Worm (Caenorhabditis elegans) whole organism, L1 larva: Measurements from ENCODE around the gene F17C11.13.
A peak's percentile ranks its signal among the peaks of the same experiment; 100 is the strongest.

Experiments
- aly-2 ChIP-seq: fragments of 150-350 bp; optimal IDR thresholded peaks from 2 replicates; lab custom pipeline; 2014; ENCODE audit warnings: missing biosample characterization, missing genetic modification characterization
- dsc-1 ChIP-seq: sonication (generic microtip); optimal IDR thresholded peaks from 2 replicates; lab custom pipeline; 2016; ENCODE audit warnings: mild to moderate bottlenecking, missing genetic modification characterization, missing compliant biosample characterization
- efl-3 ChIP-seq: fragments of 200-800 bp; sonication (Bioruptor generic); optimal IDR thresholded peaks from 2 replicates; lab custom pipeline; 2018; ENCODE audit warnings: mild to moderate bottlenecking, missing genetic modification characterization, missing compliant biosample characterization
- egl-13 ChIP-seq: sonication (generic microtip); optimal IDR thresholded peaks from 2 replicates; lab custom pipeline; 2016; ENCODE audit warnings: missing genotype, missing genetic modification reagents, missing genetic modification characterization, missing compliant biosample characterization
- elt-2 ChIP-seq: sonication (generic microtip); optimal IDR thresholded peaks from 2 replicates; lab custom pipeline; 2016; ENCODE audit warnings: missing genetic modification characterization, mild to moderate bottlenecking, inconsistent platforms, missing compliant biosample characterization, missing genetic modification reagents
- fkh-4 ChIP-seq: sonication (generic microtip); optimal IDR thresholded peaks from 2 replicates; lab custom pipeline; 2016; ENCODE audit warnings: missing compliant biosample characterization, missing genetic modification characterization, borderline replicate concordance
- fos-1 ChIP-seq: fragments of 150-350 bp; optimal IDR thresholded peaks from 2 replicates; lab custom pipeline; 2014; ENCODE audit warnings: missing biosample characterization, missing genetic modification characterization
- lin-35 ChIP-seq, 2 experiments: fragments of 150-350 bp; optimal IDR thresholded peaks; 2 replicates each; lab custom pipeline; 2014; ENCODE audit warnings: missing biosample characterization in 2 of 2, missing genetic modification characterization in 2 of 2, missing genetic modification reagents in 2 of 2
- mab-9 ChIP-seq: fragments of 200-800 bp; sonication (Bioruptor generic); IDR thresholded peaks from 2 replicates; pipeline ENCODE4 v1.3.6; 2022; ENCODE audit warnings: missing genetic modification reagents, missing genetic modification characterization, missing compliant biosample characterization
- nhr-19 ChIP-seq: fragments of 200-800 bp; sonication (Bioruptor generic); conservative IDR thresholded peaks from 2 replicates; pipeline ENCODE4 v1.3.6; 2022; ENCODE audit warnings: missing genetic modification characterization, missing compliant biosample characterization
- nhr-20 ChIP-seq: sonication (generic microtip); optimal IDR thresholded peaks from 2 replicates; lab custom pipeline; 2016; ENCODE audit warnings: mild to moderate bottlenecking, missing genetic modification characterization, missing compliant biosample characterization
- nhr-28 ChIP-seq: fragments of 150-350 bp; optimal IDR thresholded peaks from 2 replicates; lab custom pipeline; 2014; ENCODE audit warnings: missing biosample characterization, missing genetic modification characterization
- nhr-47 ChIP-seq: sonication (generic microtip); optimal IDR thresholded peaks from 2 replicates; lab custom pipeline; 2016; ENCODE audit warnings: mild to moderate bottlenecking, missing genetic modification characterization, moderate library complexity, missing compliant biosample characterization
- nhr-76 ChIP-seq: sonication (generic microtip); optimal IDR thresholded peaks from 2 replicates; lab custom pipeline; 2017; ENCODE audit warnings: missing biosample characterization, missing genetic modification characterization
- nhr-84 ChIP-seq: sonication (generic microtip); optimal IDR thresholded peaks from 2 replicates; lab custom pipeline; 2017; ENCODE audit warnings: missing biosample characterization, missing genetic modification characterization
- nhr-85 ChIP-seq: sonication (generic microtip); peaks from one replicate; lab custom pipeline; 2016; ENCODE audit warnings: missing genetic modification characterization, inconsistent platforms, missing compliant biosample characterization
- nhr-90 ChIP-seq: sonication (generic microtip); optimal IDR thresholded peaks from 2 replicates; lab custom pipeline; 2016; ENCODE audit warnings: mild to moderate bottlenecking, missing genetic modification characterization, missing compliant biosample characterization; ENCODE audit not compliant: poor library complexity
- sox-4 ChIP-seq: sonication (generic microtip); optimal IDR thresholded peaks from 2 replicates; lab custom pipeline; 2016; ENCODE audit warnings: missing genetic modification characterization, missing compliant biosample characterization
- swsn-7 ChIP-seq: sonication (generic microtip); optimal IDR thresholded peaks from 2 replicates; lab custom pipeline; 2016; ENCODE audit warnings: missing genetic modification characterization, missing compliant biosample characterization
- tbx-2 ChIP-seq: sonication (generic microtip); optimal IDR thresholded peaks from 2 replicates; lab custom pipeline; 2016; ENCODE audit warnings: missing genetic modification characterization, missing compliant biosample characterization
- tlp-1 ChIP-seq: fragments of 150-350 bp; optimal IDR thresholded peaks from 2 replicates; lab custom pipeline; 2014; ENCODE audit warnings: missing biosample characterization, missing genetic modification characterization
- vab-15 ChIP-seq: sonication (generic microtip); optimal IDR thresholded peaks from 2 replicates; lab custom pipeline; 2017; ENCODE audit warnings: missing genotype, mild to moderate bottlenecking, missing genetic modification characterization, missing compliant biosample characterization
- zag-1 ChIP-seq: fragments of 150-350 bp; optimal IDR thresholded peaks from 2 replicates; lab custom pipeline; 2014; ENCODE audit warnings: missing biosample characterization, missing genetic modification characterization
- ztf-11 ChIP-seq, 2 experiments: sonication (generic microtip); optimal IDR thresholded peaks; 2 replicates each; lab custom pipeline; 2016 to 2017; ENCODE audit warnings: missing genetic modification characterization in 2 of 2, missing biosample characterization in 1 of 2, missing compliant biosample characterization in 1 of 2
- ztf-4 ChIP-seq: fragments of 150-350 bp; optimal IDR thresholded peaks from 2 replicates; lab custom pipeline; 2014; ENCODE audit warnings: missing biosample characterization, missing genetic modification characterization

Gene F17C11.13

ce11 chrV:11000650-11001049, 44.9 kb downstream of the F17C11.13 start, which contains the start of gene isy-1 (continued):
- TF ChIP-seq egl-13 (tag; lab: Kevin White, UChicago) (peak; percentile 25), zag-1 (no peak), efl-3 (no peak), swsn-7 (tag; lab: Kevin White, UChicago) (peak; percentile 66), aly-2 (tag; lab: Kevin White, UChicago) (no peak), nhr-85 (tag; lab: Kevin White, UChicago) (peak; percentile 65), nhr-84 (tag; lab: Kevin White, UChicago) (no peak)
- TF ChIP-seq, all 84 proteins: peak for 41

ce11 chrV:11002434-11002833, 46.7 kb downstream of the F17C11.13 start, which contains the start of gene F53B7.4:
Gene F53B7.4 (minus strand): TSS chrV:11002534.
- TF ChIP-seq mab-9 (GFP tag; lab: Robert Waterston, UW) (no peak), nhr-28 (tag; lab: Kevin White, UChicago) (no peak), nhr-76 (no peak), lin-35 (GFP tag; optimal IDR thresholded peaks at IDR 0.05; lab: Kevin White, UChicago) (no peak), tbx-2 (tag; lab: Kevin White, UChicago) (no peak), ztf-11 (tag; optimal IDR thresholded peaks at IDR 0.05; lab: Kevin White, UChicago) (no peak), elt-2 (tag; lab: Kevin White, UChicago) (no peak), zag-1 (no peak), egl-13 (tag; lab: Kevin White, UChicago) (no peak), aly-2 (tag; lab: Kevin White, UChicago) (no peak), nhr-19 (GFP tag; lab: Robert Waterston, UW) (no peak), fos-1 (tag; lab: Kevin White, UChicago) (no peak), sox-4 (tag; lab: Kevin White, UChicago) (no peak), vab-15 (tag; lab: Kevin White, UChicago) (no peak), nhr-90 (tag; lab: Kevin White, UChicago) (no peak), tlp-1 (no peak)

ce11 chrV:11004094-11004493, 48.4 kb downstream of the F17C11.13 start:
- peak; percentile 92 for TF ChIP-seq dsc-1 (tag; lab: Kevin White, UChicago)
- TF ChIP-seq ztf-4, result no peak
- TF ChIP-seq nhr-20 (tag; lab: Kevin White, UChicago), result no peak
- peak; percentile 12 for TF ChIP-seq nhr-47
- no peak for TF ChIP-seq fkh-4
